Fruit fly (Drosophila melanogaster) whole organism, embryonic: ENCODE measurements around the gene CG14442.

Experiments
- Atf3 ChIP-seq: fragments of 200-800 bp; sonication (Bioruptor generic); optimal IDR thresholded peaks from 3 replicates; lab custom pipeline; 2016; ENCODE audit warnings: missing biosample characterization, missing genetic modification characterization
- Atf6 ChIP-seq: fragments of 200-800 bp; sonication (Bioruptor generic); IDR thresholded peaks from 2 replicates; pipeline ENCODE4 v1.3.6; 2022; ENCODE audit warnings: missing biosample characterization, missing genetic modification characterization
- CG10147 ChIP-seq: fragments of 200-800 bp; sonication (Bioruptor generic); optimal IDR thresholded peaks from 2 replicates; lab custom pipeline; 2019; ENCODE audit warnings: missing biosample characterization, mild to moderate bottlenecking, missing genetic modification characterization, moderate library complexity
- CG10543 ChIP-seq: fragments of 200-800 bp; sonication (Bioruptor generic); optimal IDR thresholded peaks from 3 replicates; lab custom pipeline; 2017; ENCODE audit warnings: missing biosample characterization, mild to moderate bottlenecking, missing genetic modification characterization, moderate library complexity
- CG11456 ChIP-seq: fragments of 200-800 bp; sonication (Bioruptor generic); IDR thresholded peaks from 3 replicates; pipeline ENCODE4 v1.3.6; 2022; ENCODE audit warnings: missing biosample characterization, missing genetic modification characterization
- CG11723 ChIP-seq: fragments of 200-800 bp; sonication (Bioruptor generic); optimal IDR thresholded peaks from 2 replicates; lab custom pipeline; 2017; ENCODE audit warnings: missing biosample characterization, mild to moderate bottlenecking, missing genetic modification characterization
- CG12299 ChIP-seq: fragments of 200-800 bp; sonication (Bioruptor generic); optimal IDR thresholded peaks from 2 replicates; lab custom pipeline; 2018; ENCODE audit warnings: missing biosample characterization, mild to moderate bottlenecking, missing genetic modification characterization
- CG12391 ChIP-seq: fragments of 200-800 bp; sonication (Bioruptor generic); optimal IDR thresholded peaks from 3 replicates; lab custom pipeline; 2018; ENCODE audit warnings: missing biosample characterization, mild to moderate bottlenecking, missing genetic modification characterization, moderate library complexity
- CG13894 ChIP-seq: fragments of 200-800 bp; sonication (Bioruptor generic); optimal IDR thresholded peaks from 3 replicates; lab custom pipeline; 2018; ENCODE audit warnings: missing biosample characterization, mild to moderate bottlenecking, missing genetic modification characterization, moderate library complexity
- CG15011 ChIP-seq: fragments of 200-800 bp; sonication (Bioruptor generic); optimal IDR thresholded peaks from 3 replicates; lab custom pipeline; 2018; ENCODE audit warnings: missing biosample characterization, mild to moderate bottlenecking, missing genetic modification characterization
- CG1529 ChIP-seq: fragments of 200-800 bp; sonication (Bioruptor generic); optimal IDR thresholded peaks from 3 replicates; lab custom pipeline; 2018; ENCODE audit warnings: missing biosample characterization, missing genetic modification characterization
- CG16863 ChIP-seq: fragments of 200-800 bp; sonication (Bioruptor generic); optimal IDR thresholded peaks from 3 replicates; lab custom pipeline; 2016; ENCODE audit warnings: missing biosample characterization, missing genetic modification characterization
- CG17361 ChIP-seq: fragments of 200-800 bp; sonication (Bioruptor generic); IDR thresholded peaks from 3 replicates; pipeline ENCODE4 v1.3.6; 2022; ENCODE audit warnings: missing biosample characterization, missing genetic modification characterization
- CG18599 ChIP-seq: fragments of 200-800 bp; sonication (Bioruptor generic); optimal IDR thresholded peaks from 3 replicates; lab custom pipeline; 2017; ENCODE audit warnings: missing biosample characterization, missing genetic modification characterization, mild to moderate bottlenecking, moderate library complexity, missing genetic modification reagents
- CG2202 ChIP-seq: fragments of 200-800 bp; sonication (Bioruptor generic); optimal IDR thresholded peaks from 2 replicates; lab custom pipeline; 2018; ENCODE audit warnings: missing biosample characterization, mild to moderate bottlenecking, missing genetic modification characterization
- CG34376 ChIP-seq: fragments of 200-800 bp; sonication (Bioruptor generic); optimal IDR thresholded peaks from 2 replicates; lab custom pipeline; 2018; ENCODE audit warnings: missing biosample characterization, mild to moderate bottlenecking, missing genetic modification characterization
- CG3838 ChIP-seq: fragments of 200-800 bp; sonication (Bioruptor generic); optimal IDR thresholded peaks from 3 replicates; lab custom pipeline; 2016; ENCODE audit warnings: missing biosample characterization, missing genetic modification characterization
- CG42726 ChIP-seq: fragments of 200-800 bp; sonication (Bioruptor generic); IDR thresholded peaks from 2 replicates; pipeline ENCODE4 v1.3.6; 2022; ENCODE audit warnings: missing biosample characterization, missing genetic modification characterization; ENCODE audit not compliant: partially characterized antibody
- CG6654 ChIP-seq: fragments of 200-800 bp; sonication (Bioruptor generic); optimal IDR thresholded peaks from 2 replicates; lab custom pipeline; 2017; ENCODE audit warnings: missing biosample characterization, mild to moderate bottlenecking, missing genetic modification characterization
- CG6791 ChIP-seq: fragments of 200-800 bp; sonication (Bioruptor generic); IDR thresholded peaks from 3 replicates; pipeline ENCODE4 v1.3.6; 2022; ENCODE audit warnings: missing biosample characterization, missing genetic modification characterization; ENCODE audit not compliant: partially characterized antibody
- CG7556 ChIP-seq: fragments of 200-800 bp; sonication (Bioruptor generic); optimal IDR thresholded peaks from 2 replicates; lab custom pipeline; 2017; ENCODE audit warnings: missing biosample characterization, mild to moderate bottlenecking, missing genetic modification characterization
- CG7839 ChIP-seq: fragments of 200-800 bp; sonication (Bioruptor generic); optimal IDR thresholded peaks from 3 replicates; lab custom pipeline; 2018; ENCODE audit warnings: missing biosample characterization, mild to moderate bottlenecking, missing genetic modification characterization, moderate library complexity
- CG9876 ChIP-seq: fragments of 200-800 bp; sonication (Bioruptor generic); optimal IDR thresholded peaks from 2 replicates; lab custom pipeline; 2016; ENCODE audit warnings: missing biosample characterization, missing genetic modification characterization
- ERR ChIP-seq: fragments of 200-800 bp; sonication (Bioruptor generic); optimal IDR thresholded peaks from 2 replicates; lab custom pipeline; 2016; ENCODE audit warnings: missing biosample characterization, missing genetic modification characterization
- Hr51 ChIP-seq, 2 experiments: fragments of 200-800 bp; sonication (Bioruptor generic); optimal IDR thresholded peaks; 2 replicates in 1 of 2; 3 replicates in 1 of 2; lab custom pipeline; 2016 to 2018; ENCODE audit warnings: missing biosample characterization in 2 of 2, missing genetic modification characterization in 2 of 2, mild to moderate bottlenecking in 1 of 2, moderate library complexity in 1 of 2
- Mrtf ChIP-seq: fragments of 200-800 bp; sonication (Bioruptor generic); IDR thresholded peaks from 3 replicates; pipeline ENCODE4 v1.3.6; 2022; ENCODE audit warnings: missing biosample characterization, missing genetic modification characterization
- NFAT ChIP-seq: fragments of 200-800 bp; sonication (Bioruptor generic); IDR thresholded peaks from 2 replicates; pipeline ENCODE4 v1.3.6; 2022; ENCODE audit warnings: missing biosample characterization, missing genetic modification characterization
- Nf-YC ChIP-seq: fragments of 200-800 bp; optimal IDR thresholded peaks from 3 replicates; lab custom pipeline; 2019; ENCODE audit warnings: missing biosample characterization, mild to moderate bottlenecking, missing genetic modification characterization, moderate library complexity
- Xrp1 ChIP-seq: fragments of 200-800 bp; sonication (Bioruptor generic); IDR thresholded peaks from 2 replicates; pipeline ENCODE4 v1.3.6; 2022; ENCODE audit warnings: missing biosample characterization, missing genetic modification characterization
- aop ChIP-seq: fragments of 200-800 bp; sonication (Bioruptor generic); IDR thresholded peaks from 2 replicates; pipeline ENCODE4 v1.3.6; 2022; ENCODE audit warnings: missing biosample characterization, missing genetic modification characterization
- az2 ChIP-seq: fragments of 200-800 bp; sonication (Bioruptor generic); optimal IDR thresholded peaks from 3 replicates; lab custom pipeline; 2016; ENCODE audit warnings: missing biosample characterization, missing genetic modification characterization
- bcd ChIP-seq: fragments of 200-800 bp; sonication (Bioruptor generic); optimal IDR thresholded peaks from 2 replicates; lab custom pipeline; 2017; ENCODE audit warnings: missing biosample characterization, mild to moderate bottlenecking, missing genetic modification characterization
- chinmo ChIP-seq: fragments of 200-800 bp; sonication (Bioruptor generic); IDR thresholded peaks from 4 replicates; pipeline ENCODE4 v1.3.6; 2022; ENCODE audit warnings: missing biosample characterization, missing genetic modification characterization; ENCODE audit not compliant: partially characterized antibody
- eve ChIP-seq, 2 experiments: fragments of >200 bp; optimal IDR thresholded peaks; 2 replicates each; lab custom pipeline; 2017; ENCODE audit warnings: missing biosample characterization in 2 of 2, missing genetic modification characterization in 2 of 2
- fd96Cb ChIP-seq: fragments of 200-800 bp; sonication (Bioruptor generic); optimal IDR thresholded peaks from 2 replicates; lab custom pipeline; 2018; ENCODE audit warnings: missing biosample characterization, mild to moderate bottlenecking, missing genetic modification characterization, moderate library complexity
- gt ChIP-seq: fragments of 200-800 bp; sonication (Bioruptor generic); IDR thresholded peaks from 2 replicates; pipeline ENCODE4 v1.3.6; 2022; ENCODE audit warnings: missing biosample characterization, missing genetic modification characterization
- ind ChIP-seq: fragments of 200-800 bp; sonication (Bioruptor generic); optimal IDR thresholded peaks from 3 replicates; lab custom pipeline; 2016; ENCODE audit warnings: missing biosample characterization, missing genetic modification characterization
- insv ChIP-seq, 2 experiments: fragments of 200-800 bp; sonication (Bioruptor generic); optimal IDR thresholded peaks; 3 replicates each; lab custom pipeline; 2016 to 2018; ENCODE audit warnings: missing biosample characterization in 2 of 2, missing genetic modification characterization in 2 of 2
- onecut ChIP-seq: fragments of 200-800 bp; sonication (Bioruptor generic); IDR thresholded peaks from 2 replicates; pipeline ENCODE4 v1.3.6; 2022; ENCODE audit warnings: missing biosample characterization, missing genetic modification characterization
- org-1 ChIP-seq: fragments of 200-800 bp; sonication (Bioruptor generic); optimal IDR thresholded peaks from 2 replicates; lab custom pipeline; 2017; ENCODE audit warnings: missing biosample characterization, missing genetic modification characterization
- pan ChIP-seq, 4 experiments: fragments of >200 bp in 3 of 4; fragments of 200-800 bp in 1 of 4; sonication (Bioruptor generic) in 1 of 4; optimal IDR thresholded peaks in 3 of 4; IDR thresholded peaks in 1 of 4; 2 replicates each; pipeline versions ENCODE4 v1.3.6 to Lab custom; 2017 to 2022; ENCODE audit warnings: missing biosample characterization in 2 of 4, missing genetic modification characterization in 2 of 4, mixed read lengths in 1 of 4
- pb ChIP-seq: fragments of 200-800 bp; sonication (Bioruptor generic); optimal IDR thresholded peaks from 3 replicates; lab custom pipeline; 2016; ENCODE audit warnings: missing biosample characterization, missing genetic modification characterization
- pnt ChIP-seq: fragments of 200-800 bp; sonication (Bioruptor generic); optimal IDR thresholded peaks from 3 replicates; lab custom pipeline; 2016; ENCODE audit warnings: missing biosample characterization, missing genetic modification characterization
- ranshi ChIP-seq: fragments of 200-800 bp; sonication (Bioruptor generic); IDR thresholded peaks from 2 replicates; pipeline ENCODE4 v1.3.6; 2022; ENCODE audit warnings: missing biosample characterization, missing genetic modification characterization
- scrt ChIP-seq: fragments of 200-800 bp; sonication (Bioruptor generic); optimal IDR thresholded peaks from 2 replicates; lab custom pipeline; 2018; ENCODE audit warnings: missing biosample characterization, mild to moderate bottlenecking, missing genetic modification characterization, moderate library complexity
- seq ChIP-seq: fragments of 200-800 bp; sonication (Bioruptor generic); IDR thresholded peaks from 2 replicates; pipeline ENCODE4 v1.3.6; 2022; ENCODE audit warnings: missing biosample characterization, missing genetic modification characterization
- sob ChIP-seq: fragments of 200-800 bp; sonication (Bioruptor generic); IDR thresholded peaks from 2 replicates; pipeline ENCODE4 v1.3.6; 2022; ENCODE audit warnings: missing biosample characterization, missing genetic modification characterization
- tin ChIP-seq: fragments of 200-800 bp; sonication (Bioruptor generic); optimal IDR thresholded peaks from 3 replicates; lab custom pipeline; 2016; ENCODE audit warnings: missing biosample characterization, missing genetic modification characterization
- unc-4 ChIP-seq: fragments of 200-800 bp; sonication (Bioruptor generic); IDR thresholded peaks from 2 replicates; pipeline ENCODE4 v1.3.6; 2022; ENCODE audit warnings: missing biosample characterization, missing genetic modification characterization; ENCODE audit not compliant: partially characterized antibody

Gene CG14442

dm6 chrX:6699255-6699885 is 4.6 kb upstream of the CG14442 start, which contains the start of gene CG14441 (continued):
- no peak for TF ChIP-seq pan (optimal IDR thresholded peaks at IDR 0.05; lab: Kevin White, UChicago)
- TF ChIP-seq pan (GFP tag; optimal IDR thresholded peaks at IDR 0.05 in 1 of 2, IDR thresholded peaks at IDR 0.05 in 1 of 2): peak in 1 of 2 experiments; percentile 23
- peak; percentile 98 for TF ChIP-seq chinmo (GFP tag; lab: Robert Waterston, UW)
- peak; percentile 46 for TF ChIP-seq CG12391 (tag; lab: Kevin White, UChicago)
- peak in 1 of 2 experiments; percentile 48 for TF ChIP-seq Hr51 (GFP tag; optimal IDR thresholded peaks at IDR 0.05; lab: Kevin White, UChicago)
- TF ChIP-seq sob (GFP tag; lab: Robert Waterston, UW): 0 out of 2 replicates have a peak, but pooled peaks have one; percentile 34
- peak; percentile 13 for TF ChIP-seq pb
- peak; percentile 55 for TF ChIP-seq ERR (GFP tag; lab: Kevin White, UChicago)
- no peak for TF ChIP-seq ranshi (GFP tag; lab: Robert Waterston, UW)
- TF ChIP-seq CG3838: no peak
- TF ChIP-seq CG12299: peak; percentile 67
- peak; percentile 77 for TF ChIP-seq CG13894 (tag; lab: Kevin White, UChicago)
- TF ChIP-seq Nf-YC (tag; lab: Kevin White, UChicago): peak; percentile 60
- peak; percentile 20 for TF ChIP-seq CG1529 (GFP tag; lab: Kevin White, UChicago)
- TF ChIP-seq insv (GFP tag; optimal IDR thresholded peaks at IDR 0.05; lab: Kevin White, UChicago): peak in 1 of 2 experiments; percentile 44
- TF ChIP-seq bcd (GFP tag; lab: Kevin White, UChicago): peak; percentile 30
- TF ChIP-seq Mrtf (GFP tag; lab: Robert Waterston, UW): no peak
- TF ChIP-seq Atf6 (GFP tag; lab: Robert Waterston, UW): peak; percentile 46; the same call in 1 of the 2 replicates
- TF ChIP-seq CG10147: peak; percentile 72
- peak; percentile 86 for TF ChIP-seq CG10543 (GFP tag; lab: Kevin White, UChicago)
- TF ChIP-seq aop: no peak
- peak; percentile 44 for TF ChIP-seq CG7839 (tag; lab: Kevin White, UChicago)
- TF ChIP-seq CG6654: no peak
- TF ChIP-seq pnt (GFP tag; lab: Kevin White, UChicago): no peak
- peak; percentile 19; the same call in 1 of the 2 replicates for TF ChIP-seq NFAT (GFP tag; lab: Robert Waterston, UW)
- TF ChIP-seq seq (GFP tag; lab: Robert Waterston, UW): peak; percentile 27; the same call in 1 of the 2 replicates
- peak; percentile 99 for TF ChIP-seq unc-4 (GFP tag; lab: Robert Waterston, UW)
- peak; percentile 93 for TF ChIP-seq CG6791
- no peak for TF ChIP-seq CG11456 (GFP tag; lab: Robert Waterston, UW)
- peak; percentile 89 for TF ChIP-seq CG34376 (GFP tag; lab: Kevin White, UChicago)
- no peak; the same call in 2 of the 3 replicates for TF ChIP-seq CG17361
- peak; percentile 32 for TF ChIP-seq CG15011 (GFP tag; lab: Kevin White, UChicago)
- TF ChIP-seq gt: no peak
- TF ChIP-seq CG9876 (GFP tag; lab: Kevin White, UChicago): peak; percentile 19
- TF ChIP-seq CG11723 (GFP tag; lab: Kevin White, UChicago): no peak
- TF ChIP-seq fd96Cb: no peak
- peak; percentile 62 for TF ChIP-seq CG42726 (GFP tag; lab: Robert Waterston, UW)
- no peak for TF ChIP-seq Atf3 (GFP tag; lab: Kevin White, UChicago)
- TF ChIP-seq org-1 (GFP tag; lab: Kevin White, UChicago): peak; percentile 30
- TF ChIP-seq Xrp1 (GFP tag; lab: Robert Waterston, UW): peak; percentile 50
- TF ChIP-seq CG18599: peak; percentile 79
- TF ChIP-seq eve (GFP tag; optimal IDR thresholded peaks at IDR 0.05; lab: Kevin White, UChicago): no peak
- TF ChIP-seq az2 (GFP tag; lab: Kevin White, UChicago): peak; percentile 21
- TF ChIP-seq scrt (GFP tag; lab: Kevin White, UChicago): peak; percentile 67
- TF ChIP-seq CG7556 (GFP tag; lab: Kevin White, UChicago): peak; percentile 43
- TF ChIP-seq CG16863 (GFP tag; lab: Kevin White, UChicago): no peak
- no peak for TF ChIP-seq onecut (GFP tag; lab: Robert Waterston, UW)
- TF ChIP-seq ind (GFP tag; lab: Kevin White, UChicago): no peak
- no peak for TF ChIP-seq tin (GFP tag; lab: Kevin White, UChicago)
- TF ChIP-seq CG2202 (tag; lab: Kevin White, UChicago): no peak
